Worm (Caenorhabditis elegans) whole organism, L1 larva: ENCODE results near the gene Y75B8A.39.

Experiments used
- F16B12.6 ChIP-seq: fragments of 150-350 bp; optimal IDR thresholded peaks from 2 replicates; lab custom pipeline; 2014; ENCODE audit warnings: missing biosample characterization, missing genetic modification characterization
- ces-1 ChIP-seq: fragments of 150-350 bp; optimal IDR thresholded peaks from 2 replicates; lab custom pipeline; 2014; ENCODE audit warnings: missing biosample characterization, missing genetic modification reagents, missing genetic modification characterization
- jun-1 ChIP-seq: fragments of 150-350 bp; optimal IDR thresholded peaks from 2 replicates; lab custom pipeline; 2014; ENCODE audit warnings: missing biosample characterization, missing genetic modification reagents, missing genetic modification characterization
- lin-39 ChIP-seq: fragments of 150-350 bp; optimal IDR thresholded peaks from 2 replicates; lab custom pipeline; 2014; ENCODE audit warnings: missing biosample characterization, missing genetic modification reagents, missing genetic modification characterization

Y75B8A.39 gene

DNA sequence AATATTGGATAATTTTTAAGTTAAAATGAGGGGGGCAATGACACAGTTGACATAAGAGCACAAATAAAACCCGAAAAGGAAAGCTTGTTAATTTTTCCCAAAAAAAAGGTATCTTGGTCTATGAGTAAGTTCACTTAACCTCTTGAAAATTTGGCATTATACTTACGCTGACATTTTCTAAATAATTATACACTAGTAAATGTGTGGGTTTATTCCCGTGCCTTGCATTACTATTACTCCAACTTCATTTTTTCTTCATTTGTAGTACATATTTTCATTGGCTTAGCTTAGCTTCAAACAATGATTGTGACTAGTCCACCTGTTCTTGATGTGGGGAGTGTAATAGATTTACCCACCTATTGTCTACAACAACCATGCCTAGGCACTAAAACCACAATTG lies 46.3 kb downstream of the Y75B8A.39 start, which contains the start of gene Y75B8A.34:
TSS of gene Y75B8A.34 (plus strand) at position 301 of the 400 bp plus-strand sequence.
- no peak for TF ChIP-seq ces-1 (GFP tag; lab: Kevin White, UChicago)
- no peak for TF ChIP-seq F16B12.6 (tag; lab: Kevin White, UChicago)
- no peak for TF ChIP-seq lin-39 (tag; lab: Kevin White, UChicago)
- TF ChIP-seq jun-1: no peak
